Fruit fly (Drosophila melanogaster) whole organism, embryonic: ENCODE measurements around the gene prd1.

ENCODE experiments used
- Aef1 ChIP-seq: fragments of 200-800 bp; sonication (Bioruptor generic); IDR thresholded peaks from 3 replicates; pipeline ENCODE4 v1.3.6; 2022; ENCODE audit warnings: missing biosample characterization, missing genetic modification characterization
- CG10267 ChIP-seq: fragments of 200-800 bp; sonication (Bioruptor generic); optimal IDR thresholded peaks from 2 replicates; lab custom pipeline; 2018; ENCODE audit warnings: missing biosample characterization, mild to moderate bottlenecking, missing genetic modification characterization, moderate library complexity
- CG10565 ChIP-seq: fragments of 200-800 bp; sonication (Bioruptor generic); optimal IDR thresholded peaks from 3 replicates; lab custom pipeline; 2016; ENCODE audit warnings: missing biosample characterization, mild to moderate bottlenecking, missing genetic modification characterization
- CG11560 ChIP-seq: fragments of 200-800 bp; sonication (Bioruptor generic); IDR thresholded peaks from 3 replicates; pipeline ENCODE4 v1.3.6; 2022; ENCODE audit warnings: missing biosample characterization, missing genetic modification characterization
- CG13894 ChIP-seq: fragments of 200-800 bp; sonication (Bioruptor generic); optimal IDR thresholded peaks from 3 replicates; lab custom pipeline; 2018; ENCODE audit warnings: missing biosample characterization, mild to moderate bottlenecking, missing genetic modification characterization, moderate library complexity
- CG14014 ChIP-seq: fragments of 200-800 bp; sonication (Bioruptor generic); IDR thresholded peaks from 2 replicates; pipeline ENCODE4 v1.3.6; 2022; ENCODE audit warnings: missing biosample characterization, missing genetic modification characterization
- CG15514 ChIP-seq: fragments of 200-800 bp; sonication (Bioruptor generic); optimal IDR thresholded peaks from 3 replicates; lab custom pipeline; 2017; ENCODE audit warnings: missing biosample characterization, missing genetic modification characterization, mild to moderate bottlenecking, moderate library complexity, missing genetic modification reagents
- CG16779 ChIP-seq: fragments of 200-800 bp; sonication (Bioruptor generic); IDR thresholded peaks from 2 replicates; pipeline ENCODE4 v1.3.6; 2022; ENCODE audit warnings: missing biosample characterization, missing genetic modification characterization
- CG16815 ChIP-seq: fragments of 200-800 bp; sonication (Bioruptor generic); optimal IDR thresholded peaks from 3 replicates; lab custom pipeline; 2017; ENCODE audit warnings: missing biosample characterization, mild to moderate bottlenecking, missing genetic modification characterization
- CG17912 ChIP-seq: fragments of 200-800 bp; sonication (Bioruptor generic); optimal IDR thresholded peaks from 2 replicates; lab custom pipeline; 2018; ENCODE audit warnings: missing biosample characterization, mild to moderate bottlenecking, missing genetic modification characterization
- CG2129 ChIP-seq: fragments of 200-800 bp; sonication (Bioruptor generic); IDR thresholded peaks from 2 replicates; pipeline ENCODE4 v1.3.6; 2022; ENCODE audit warnings: missing biosample characterization, missing genetic modification characterization; ENCODE audit not compliant: partially characterized antibody
- CG32532 ChIP-seq: fragments of 200-800 bp; sonication (Bioruptor generic); IDR thresholded peaks from 2 replicates; pipeline ENCODE4 v1.3.6; 2022; ENCODE audit warnings: missing biosample characterization, missing genetic modification characterization
- CG32767 ChIP-seq: fragments of 200-800 bp; sonication (Bioruptor generic); IDR thresholded peaks from 2 replicates; pipeline ENCODE4 v1.3.6; 2022; ENCODE audit warnings: missing biosample characterization, missing genetic modification characterization
- CG34422 ChIP-seq: fragments of 200-800 bp; sonication (Bioruptor generic); IDR thresholded peaks from 3 replicates; pipeline ENCODE4 v1.3.6; 2022; ENCODE audit warnings: missing biosample characterization, missing genetic modification characterization
- CG6272 ChIP-seq: fragments of 200-800 bp; sonication (Bioruptor generic); IDR thresholded peaks from 2 replicates; pipeline ENCODE4 v1.3.6; 2022; ENCODE audit warnings: missing biosample characterization, missing genetic modification characterization
- CG6689 ChIP-seq: fragments of 200-800 bp; sonication (Bioruptor generic); IDR thresholded peaks from 2 replicates; pipeline ENCODE4 v1.3.6; 2022; ENCODE audit warnings: missing biosample characterization, missing genetic modification characterization
- CG8089 ChIP-seq: fragments of 200-800 bp; sonication (Bioruptor generic); optimal IDR thresholded peaks from 3 replicates; lab custom pipeline; 2016; ENCODE audit warnings: missing biosample characterization, missing genetic modification characterization
- CG8290 ChIP-seq, 3 experiments: fragments of 200-800 bp; sonication (Bioruptor generic); optimal IDR thresholded peaks; 2 replicates each; lab custom pipeline; 2016 to 2019; ENCODE audit warnings: missing biosample characterization in 3 of 3, missing genetic modification characterization in 3 of 3, mild to moderate bottlenecking in 2 of 3, moderate library complexity in 1 of 3
- CG9817 ChIP-seq: fragments of 200-800 bp; sonication (Bioruptor generic); optimal IDR thresholded peaks from 2 replicates; lab custom pipeline; 2018; ENCODE audit warnings: missing biosample characterization, mild to moderate bottlenecking, missing genetic modification characterization, moderate library complexity
- CG9876 ChIP-seq: fragments of 200-800 bp; sonication (Bioruptor generic); optimal IDR thresholded peaks from 2 replicates; lab custom pipeline; 2016; ENCODE audit warnings: missing biosample characterization, missing genetic modification characterization
- CG9932 ChIP-seq: fragments of 200-800 bp; sonication (Bioruptor generic); IDR thresholded peaks from 2 replicates; pipeline ENCODE4 v1.3.6; 2022; ENCODE audit warnings: missing biosample characterization, missing genetic modification characterization
- Deaf1 ChIP-seq: fragments of 200-800 bp; optimal IDR thresholded peaks from 3 replicates; lab custom pipeline; 2019; ENCODE audit warnings: missing biosample characterization, mild to moderate bottlenecking, missing genetic modification characterization, moderate library complexity
- Dek ChIP-seq: fragments of 200-800 bp; sonication (Bioruptor generic); optimal IDR thresholded peaks from 3 replicates; lab custom pipeline; 2019; ENCODE audit warnings: missing biosample characterization, mild to moderate bottlenecking, missing genetic modification characterization, moderate library complexity
- Doc2 ChIP-seq: fragments of 200-800 bp; sonication (Bioruptor generic); IDR thresholded peaks from 2 replicates; pipeline ENCODE4 v1.3.6; 2022; ENCODE audit warnings: missing biosample characterization, missing genetic modification characterization
- Med ChIP-seq: fragments of 200-800 bp; sonication (Bioruptor generic); peaks from one replicate; lab custom pipeline; 2016; ENCODE audit warnings: missing biosample characterization, missing genetic modification characterization, mild to moderate bottlenecking, inconsistent platforms, moderate library complexity
- Scr ChIP-seq: fragments of 200-800 bp; sonication (Bioruptor generic); IDR thresholded peaks from 2 replicates; pipeline ENCODE4 v1.3.6; 2022; ENCODE audit warnings: missing biosample characterization, missing genetic modification characterization; ENCODE audit not compliant: partially characterized antibody
- abd-A ChIP-seq: fragments of 200-800 bp; sonication (Bioruptor generic); optimal IDR thresholded peaks from 3 replicates; lab custom pipeline; 2019; ENCODE audit warnings: missing biosample characterization, mild to moderate bottlenecking, missing genetic modification characterization, moderate library complexity
- amos ChIP-seq: fragments of 200-800 bp; sonication (Bioruptor generic); IDR thresholded peaks from 2 replicates; pipeline ENCODE4 v1.3.6; 2022; ENCODE audit warnings: missing biosample characterization, missing genetic modification characterization; ENCODE audit not compliant: partially characterized antibody
- bowl ChIP-seq: fragments of 200-800 bp; sonication (Bioruptor generic); IDR thresholded peaks from 2 replicates; pipeline ENCODE4 v1.3.6; 2022; ENCODE audit warnings: missing biosample characterization, missing genetic modification characterization
- cg ChIP-seq: fragments of 200-800 bp; sonication (Bioruptor generic); optimal IDR thresholded peaks from 3 replicates; lab custom pipeline; 2019; ENCODE audit warnings: missing biosample characterization, mild to moderate bottlenecking, missing genetic modification characterization, moderate library complexity
- chm ChIP-seq: fragments of 200-800 bp; sonication (Bioruptor generic); IDR thresholded peaks from 2 replicates; pipeline ENCODE4 v1.3.6; 2022; ENCODE audit warnings: missing biosample characterization, missing genetic modification characterization
- ci ChIP-seq: fragments of 200-800 bp; sonication (Bioruptor generic); IDR thresholded peaks from 3 replicates; pipeline ENCODE4 v1.3.6; 2022; ENCODE audit warnings: missing biosample characterization, missing genetic modification characterization
- croc ChIP-seq: fragments of 200-800 bp; sonication (Bioruptor generic); conservative IDR thresholded peaks from 3 replicates; pipeline ENCODE4 v1.3.6; 2022; ENCODE audit warnings: missing biosample characterization, missing genetic modification characterization
- crol ChIP-seq: fragments of 200-800 bp; sonication (Bioruptor generic); IDR thresholded peaks from 2 replicates; pipeline ENCODE4 v1.3.6; 2022; ENCODE audit warnings: missing biosample characterization, missing genetic modification characterization
- crp ChIP-seq, 2 experiments: fragments of 200-800 bp; sonication (Bioruptor generic); optimal IDR thresholded peaks; 2 replicates in 1 of 2; 3 replicates in 1 of 2; lab custom pipeline; 2017; ENCODE audit warnings: missing biosample characterization in 2 of 2, missing genetic modification characterization in 2 of 2, mild to moderate bottlenecking in 1 of 2, moderate library complexity in 1 of 2
- dimm ChIP-seq: fragments of 200-800 bp; sonication (Bioruptor generic); IDR thresholded peaks from 2 replicates; pipeline ENCODE4 v1.3.6; 2022; ENCODE audit warnings: missing biosample characterization, missing genetic modification characterization
- odd ChIP-seq: fragments of 200-800 bp; sonication (Bioruptor generic); optimal IDR thresholded peaks from 2 replicates; lab custom pipeline; 2017; ENCODE audit warnings: missing biosample characterization, mild to moderate bottlenecking, missing genetic modification characterization
- pb ChIP-seq: fragments of 200-800 bp; sonication (Bioruptor generic); optimal IDR thresholded peaks from 3 replicates; lab custom pipeline; 2016; ENCODE audit warnings: missing biosample characterization, missing genetic modification characterization
- pfk ChIP-seq: fragments of 200-800 bp; sonication (Bioruptor generic); optimal IDR thresholded peaks from 2 replicates; lab custom pipeline; 2018; ENCODE audit warnings: missing biosample characterization, mild to moderate bottlenecking, missing genetic modification characterization, moderate library complexity
- pita ChIP-seq: fragments of 200-800 bp; sonication (Bioruptor generic); optimal IDR thresholded peaks from 2 replicates; lab custom pipeline; 2017; ENCODE audit warnings: missing biosample characterization, mild to moderate bottlenecking, missing genetic modification characterization
- run ChIP-seq: fragments of 200-800 bp; sonication (Bioruptor generic); optimal IDR thresholded peaks from 3 replicates; lab custom pipeline; 2018; ENCODE audit warnings: missing biosample characterization, mild to moderate bottlenecking, missing genetic modification characterization
- sens ChIP-seq: fragments of 200-800 bp; sonication (Bioruptor generic); peaks from one replicate; lab custom pipeline; 2016; ENCODE audit warnings: missing biosample characterization, missing genetic modification characterization
- sim ChIP-seq: fragments of 200-800 bp; sonication (Bioruptor generic); IDR thresholded peaks from 2 replicates; pipeline ENCODE4 v1.3.6; 2022; ENCODE audit warnings: missing biosample characterization, missing genetic modification characterization
- sisA ChIP-seq: fragments of 200-800 bp; sonication (Bioruptor generic); IDR thresholded peaks from 2 replicates; pipeline ENCODE4 v1.3.6; 2022; ENCODE audit warnings: missing biosample characterization, missing genetic modification characterization
- slbo ChIP-seq: fragments of 200-800 bp; sonication (Bioruptor generic); IDR thresholded peaks from 2 replicates; pipeline ENCODE4 v1.3.6; 2022; ENCODE audit warnings: missing biosample characterization, missing genetic modification characterization
- twi ChIP-seq: fragments of 200-800 bp; optimal IDR thresholded peaks from 2 replicates; lab custom pipeline; 2019; ENCODE audit warnings: missing biosample characterization, mild to moderate bottlenecking, missing genetic modification characterization, moderate library complexity
- unc-4 ChIP-seq: fragments of 200-800 bp; sonication (Bioruptor generic); IDR thresholded peaks from 2 replicates; pipeline ENCODE4 v1.3.6; 2022; ENCODE audit warnings: missing biosample characterization, missing genetic modification characterization; ENCODE audit not compliant: partially characterized antibody
- zen2 ChIP-seq: fragments of 200-800 bp; sonication (Bioruptor generic); IDR thresholded peaks from 3 replicates; pipeline ENCODE4 v1.3.6; 2022; ENCODE audit warnings: missing biosample characterization, missing genetic modification characterization; ENCODE audit not compliant: partially characterized antibody
- zfh1 ChIP-seq: fragments of 200-800 bp; sonication (Bioruptor generic); IDR thresholded peaks from 3 replicates; pipeline ENCODE4 v1.3.6; 2022; ENCODE audit warnings: missing biosample characterization, missing genetic modification characterization

The prd1 gene

DNA sequence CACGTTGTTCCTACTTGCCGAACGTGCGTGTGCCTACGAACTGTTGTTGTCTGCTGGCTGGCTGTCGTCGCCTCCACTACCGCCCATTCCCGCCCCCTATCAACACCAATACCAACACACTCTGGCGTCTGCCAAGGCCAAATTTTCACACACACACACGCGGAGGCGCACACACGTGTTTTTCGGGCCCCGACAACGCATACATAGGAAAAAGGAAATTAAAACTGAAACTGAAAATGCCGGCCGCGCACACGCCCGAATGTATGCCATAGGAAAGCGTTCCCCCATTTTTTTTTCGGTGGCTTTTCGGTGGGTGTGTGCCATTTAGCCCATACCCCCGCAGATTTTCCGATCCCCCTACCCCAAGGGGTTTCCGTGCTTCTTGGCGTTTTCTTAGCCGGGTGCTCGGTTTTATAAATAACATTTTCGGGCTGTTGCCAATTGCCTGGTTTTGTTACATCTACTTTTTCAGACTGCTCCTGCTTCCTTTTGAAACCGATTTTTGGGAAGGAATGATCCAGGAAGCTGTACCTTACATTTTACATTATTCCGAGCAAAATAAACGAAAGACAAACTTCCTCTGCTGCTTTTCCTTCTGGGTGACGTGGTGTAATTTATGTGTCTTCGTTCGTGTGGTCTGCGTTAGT is 14.5 kb downstream of the prd1 start (continued):
- no peak for TF ChIP-seq zfh1
- no peak for TF ChIP-seq CG10565 (GFP tag; lab: Kevin White, UChicago)
- TF ChIP-seq CG2129 (GFP tag; lab: Robert Waterston, UW): no peak
- TF ChIP-seq CG11560: no peak
- TF ChIP-seq unc-4 (GFP tag; lab: Robert Waterston, UW): no peak
- peak; percentile 53; the same call in 1 of the 3 replicates for TF ChIP-seq CG34422 (GFP tag; lab: Robert Waterston, UW)
- 0 out of 2 replicates have a peak, but pooled peaks have one; percentile 50 for TF ChIP-seq chm (GFP tag; lab: Robert Waterston, UW)
- no peak for TF ChIP-seq CG10267 (tag; lab: Kevin White, UChicago)
- TF ChIP-seq CG9817 (tag; lab: Kevin White, UChicago): no peak
- no peak for TF ChIP-seq slbo
- peak; percentile 43 for TF ChIP-seq Deaf1 (tag; lab: Kevin White, UChicago)
- TF ChIP-seq sim (GFP tag; lab: Robert Waterston, UW): no peak
- no peak for TF ChIP-seq CG16815 (GFP tag; lab: Kevin White, UChicago)
- no peak for TF ChIP-seq CG8290 (GFP tag; optimal IDR thresholded peaks at IDR 0.05; lab: Kevin White, UChicago)
- peak in 1 of 2 experiments; percentile 3 for TF ChIP-seq CG8290 (tag; optimal IDR thresholded peaks at IDR 0.05; lab: Kevin White, UChicago)
- no peak for TF ChIP-seq amos (GFP tag; lab: Robert Waterston, UW)
- no peak for TF ChIP-seq CG8089 (GFP tag; lab: Kevin White, UChicago)
- no peak for TF ChIP-seq Aef1
- TF ChIP-seq run (tag; lab: Kevin White, UChicago): no peak
- no peak for TF ChIP-seq odd
- TF ChIP-seq twi (tag; lab: Kevin White, UChicago): peak; percentile 35
- no peak for TF ChIP-seq bowl (GFP tag; lab: Robert Waterston, UW)
- TF ChIP-seq ci (GFP tag; lab: Robert Waterston, UW): peak; percentile 62
- TF ChIP-seq pb (GFP tag; lab: Kevin White, UChicago): no peak
- no peak for TF ChIP-seq CG16779
- TF ChIP-seq zen2 (GFP tag; lab: Robert Waterston, UW): no peak
- no peak for TF ChIP-seq CG9876
- no peak for TF ChIP-seq abd-A (tag; lab: Kevin White, UChicago)
- TF ChIP-seq Doc2 (GFP tag; lab: Robert Waterston, UW): no peak
- TF ChIP-seq crol: peak; percentile 36; the same call in 1 of the 2 replicates
- no peak for TF ChIP-seq CG9932 (GFP tag; lab: Robert Waterston, UW)
- TF ChIP-seq pfk (GFP tag; lab: Kevin White, UChicago): peak; percentile 26
- 0 out of 2 replicates have a peak, but pooled peaks have one; percentile 20 for TF ChIP-seq CG6272
- TF ChIP-seq cg (GFP tag; lab: Kevin White, UChicago): peak; percentile 74
- TF ChIP-seq sisA (GFP tag; lab: Robert Waterston, UW): no peak
- TF ChIP-seq crp (GFP tag; optimal IDR thresholded peaks at IDR 0.05; lab: Kevin White, UChicago): no peak
- TF ChIP-seq sens: peak; percentile 39
- TF ChIP-seq dimm (GFP tag; lab: Robert Waterston, UW): no peak
- no peak for TF ChIP-seq croc (GFP tag; lab: Robert Waterston, UW)
- TF ChIP-seq, all 482 proteins: peak for 18

- TF ChIP-seq Dek (tag; lab: Kevin White, UChicago): no peak
- no peak for TF ChIP-seq Scr
- peak; percentile 62 for TF ChIP-seq Med
- TF ChIP-seq CG17912 (GFP tag; lab: Kevin White, UChicago): no peak
- no peak for TF ChIP-seq pita (GFP tag; lab: Kevin White, UChicago)
- TF ChIP-seq Deaf1 (tag; lab: Kevin White, UChicago): peak; percentile 57
- TF ChIP-seq CG32532: no peak
- 0 out of 2 replicates have a peak, but pooled peaks have one; percentile 25 for TF ChIP-seq CG32767 (GFP tag; lab: Robert Waterston, UW)
- 0 out of 2 replicates have a peak, but pooled peaks have one; percentile 7 for TF ChIP-seq CG6689 (GFP tag; lab: Robert Waterston, UW)
- TF ChIP-seq CG13894 (tag; lab: Kevin White, UChicago): peak; percentile 42
- peak; percentile 39 for TF ChIP-seq CG15514 (GFP tag; lab: Kevin White, UChicago)
- no peak for TF ChIP-seq CG14014
Measured at dm6 chr3R:11771492-11771891, 15.3 kb downstream of the prd1 start.
